Worm (Caenorhabditis elegans) whole organism, mixed stage, embryonic: ENCODE results near the gene Y41D4B.6.

ENCODE experiments used
- blmp-1 ChIP-seq: fragments of 150-350 bp; optimal IDR thresholded peaks from 2 replicates; lab custom pipeline; 2014; ENCODE audit warnings: missing biosample characterization, missing genetic modification characterization
- drap-1 ChIP-seq: fragments of 200-800 bp; sonication (Bioruptor generic); optimal IDR thresholded peaks from 3 replicates; lab custom pipeline; 2018; ENCODE audit warnings: mild to moderate bottlenecking, missing genetic modification characterization, missing compliant biosample characterization
- elt-1 ChIP-seq: sonication (generic microtip); optimal IDR thresholded peaks from 2 replicates; lab custom pipeline; 2017; ENCODE audit warnings: missing genetic modification characterization, mild to moderate bottlenecking, missing compliant biosample characterization, antibody characterized with exemption, moderate library complexity, borderline replicate concordance; ENCODE audit not compliant: insufficient read depth
- lin-13 ChIP-seq: fragments of 150-350 bp; optimal IDR thresholded peaks from 2 replicates; lab custom pipeline; 2014; ENCODE audit warnings: missing biosample characterization, missing genetic modification characterization
- lsy-2 ChIP-seq: fragments of 150-350 bp; optimal IDR thresholded peaks from 2 replicates; lab custom pipeline; 2014; ENCODE audit warnings: missing biosample characterization, missing genetic modification characterization
- mab-5 ChIP-seq: fragments of 150-350 bp; optimal IDR thresholded peaks from 2 replicates; lab custom pipeline; 2014; ENCODE audit warnings: missing biosample characterization, missing genetic modification characterization
- mls-2 ChIP-seq: sonication (generic microtip); optimal IDR thresholded peaks from 2 replicates; lab custom pipeline; 2016; ENCODE audit warnings: mild to moderate bottlenecking, missing genetic modification characterization, moderate library complexity, missing compliant biosample characterization
- nhr-12 ChIP-seq: fragments of 150-350 bp; optimal IDR thresholded peaks from 2 replicates; lab custom pipeline; 2014; ENCODE audit warnings: missing biosample characterization, missing genetic modification characterization
- nhr-28 ChIP-seq: fragments of 150-350 bp; optimal IDR thresholded peaks from 2 replicates; lab custom pipeline; 2014; ENCODE audit warnings: missing biosample characterization, missing genetic modification characterization
- sptf-1 ChIP-seq: sonication (generic microtip); optimal IDR thresholded peaks from 2 replicates; lab custom pipeline; 2017; ENCODE audit warnings: mild to moderate bottlenecking, missing genetic modification characterization, moderate library complexity, missing compliant biosample characterization
- tbx-8 ChIP-seq: fragments of 200-800 bp; sonication (Bioruptor generic); optimal IDR thresholded peaks from 2 replicates; lab custom pipeline; 2018; ENCODE audit warnings: mild to moderate bottlenecking, missing genetic modification characterization, moderate library complexity, missing compliant biosample characterization
- unc-39 ChIP-seq: fragments of 150-350 bp; optimal IDR thresholded peaks from 2 replicates; lab custom pipeline; 2014; ENCODE audit warnings: missing biosample characterization, missing genetic modification characterization
- unc-62 ChIP-seq: fragments of 150-350 bp; optimal IDR thresholded peaks from 2 replicates; lab custom pipeline; 2014; ENCODE audit warnings: missing biosample characterization, missing genetic modification reagents, missing genetic modification characterization

- TF ChIP-seq sptf-1 = peak; percentile 95
- TF ChIP-seq elt-1 (tag; lab: Kevin White, UChicago) = peak; percentile 86
- TF ChIP-seq tbx-8 (GFP tag; lab: Kevin White, UChicago) = peak; percentile 40
- TF ChIP-seq lsy-2 = peak; percentile 92
- peak; percentile 70 for TF ChIP-seq unc-62 (GFP tag; lab: Kevin White, UChicago)
- peak; percentile 99 for TF ChIP-seq lin-13 (tag; lab: Kevin White, UChicago)
- peak; percentile 55 for TF ChIP-seq nhr-28 (tag; lab: Kevin White, UChicago)
- peak; percentile 94 for TF ChIP-seq mls-2
- TF ChIP-seq unc-39 = peak; percentile 87
- TF ChIP-seq blmp-1 (tag; lab: Kevin White, UChicago) = peak; percentile 47
- peak; percentile 84 for TF ChIP-seq drap-1
- peak; percentile 78 for TF ChIP-seq mab-5 (tag; lab: Kevin White, UChicago)
- peak; percentile 78 for TF ChIP-seq nhr-12
Measured at ce11 chrIV:1659045-1659741, 25.6 kb downstream of the Y41D4B.6 start, which contains the start of gene rps-28.
